Worm (Caenorhabditis elegans) whole organism, young adult: ENCODE data around the gene myo-6.

Experiments used
- B0261.1 ChIP-seq: sonication (generic microtip); optimal IDR thresholded peaks from 2 replicates; lab custom pipeline; 2016; ENCODE audit warnings: mild to moderate bottlenecking, missing genetic modification characterization, moderate library complexity, missing compliant biosample characterization
- Y56A3A.18 ChIP-seq: fragments of 200-800 bp; sonication (Bioruptor generic); IDR thresholded peaks from 2 replicates; pipeline ENCODE4 v1.3.6; 2022; ENCODE audit warnings: missing genetic modification reagents, missing genetic modification characterization, missing compliant biosample characterization
- atf-7 ChIP-seq: sonication (generic microtip); optimal IDR thresholded peaks from 2 replicates; lab custom pipeline; 2017; ENCODE audit warnings: mild to moderate bottlenecking, missing genetic modification characterization, missing compliant biosample characterization
- hmg-20 ChIP-seq: fragments of 200-800 bp; sonication (Bioruptor generic); IDR thresholded peaks from 2 replicates; pipeline ENCODE4 v1.3.6; 2022; ENCODE audit warnings: missing genetic modification reagents, missing genetic modification characterization, missing compliant biosample characterization
- lag-1 ChIP-seq: fragments of 200-800 bp; sonication (Bioruptor generic); IDR thresholded peaks from 2 replicates; pipeline ENCODE4 v1.3.6; 2022; ENCODE audit warnings: missing genetic modification reagents, missing genetic modification characterization, missing compliant biosample characterization
- snpc-1.3 ChIP-seq: sonication (generic microtip); optimal IDR thresholded peaks from 2 replicates; lab custom pipeline; 2017; ENCODE audit warnings: missing genetic modification characterization, mild to moderate bottlenecking, missing compliant biosample characterization, antibody characterized with exemption, moderate library complexity, missing genotype, missing genetic modification reagents; ENCODE audit not compliant: insufficient read depth
- unc-62 ChIP-seq: fragments of 150-350 bp; optimal IDR thresholded peaks from 2 replicates; lab custom pipeline; 2014; ENCODE audit warnings: missing biosample characterization, missing genetic modification reagents, missing genetic modification characterization

DNA sequence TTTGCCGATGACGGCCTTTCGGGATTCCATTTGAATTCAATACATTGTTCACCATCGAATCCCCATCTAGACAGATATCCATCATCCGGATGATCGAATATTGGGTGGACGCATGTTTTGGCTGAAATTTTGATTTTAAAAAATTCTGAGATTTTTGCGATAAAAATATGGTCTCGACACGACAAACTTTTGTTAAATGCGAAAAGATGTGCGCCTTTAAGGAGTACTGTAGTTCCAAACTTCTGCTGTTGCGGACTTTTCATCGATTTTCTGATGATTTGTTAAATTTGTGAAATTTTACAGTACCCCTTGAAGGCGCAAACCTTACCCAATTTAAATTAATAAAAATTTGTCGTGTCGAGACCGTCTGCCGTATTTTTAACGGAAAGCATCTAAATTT lies 18.2 kb downstream of the myo-6 start:
- no peak for TF ChIP-seq lag-1 (GFP tag; lab: Robert Waterston, UW)
- TF ChIP-seq snpc-1.3 (tag; lab: Kevin White, UChicago): no peak
- TF ChIP-seq atf-7 (tag; lab: Kevin White, UChicago): no peak
- TF ChIP-seq unc-62 (GFP tag; lab: Kevin White, UChicago): no peak
- TF ChIP-seq hmg-20 (GFP tag; lab: Robert Waterston, UW): no peak
- TF ChIP-seq Y56A3A.18 (GFP tag; lab: Robert Waterston, UW): no peak
- TF ChIP-seq B0261.1: no peak
